Worm (Caenorhabditis elegans) whole organism, L1 larva: Measurements from ENCODE around the gene F54G2.1.

Experiments used
- aly-2 ChIP-seq: fragments of 150-350 bp; optimal IDR thresholded peaks from 2 replicates; lab custom pipeline; 2014; ENCODE audit warnings: missing biosample characterization, missing genetic modification characterization
- egl-13 ChIP-seq: sonication (generic microtip); optimal IDR thresholded peaks from 2 replicates; lab custom pipeline; 2016; ENCODE audit warnings: missing genotype, missing genetic modification reagents, missing genetic modification characterization, missing compliant biosample characterization
- egl-27 ChIP-seq, 2 experiments: fragments of 150-350 bp in 1 of 2; sonication (generic microtip); optimal IDR thresholded peaks; 3 replicates each; lab custom pipeline; 2017 to 2018; ENCODE audit warnings: missing biosample characterization in 2 of 2, missing genetic modification characterization in 2 of 2, missing genetic modification reagents in 2 of 2
- fos-1 ChIP-seq: fragments of 150-350 bp; optimal IDR thresholded peaks from 2 replicates; lab custom pipeline; 2014; ENCODE audit warnings: missing biosample characterization, missing genetic modification characterization
- lin-13 ChIP-seq: fragments of 150-350 bp; optimal IDR thresholded peaks from 2 replicates; lab custom pipeline; 2014; ENCODE audit warnings: missing biosample characterization, missing genetic modification reagents, missing genetic modification characterization
- mep-1 ChIP-seq: fragments of 150-350 bp; optimal IDR thresholded peaks from 2 replicates; lab custom pipeline; 2014; ENCODE audit warnings: missing biosample characterization, missing genetic modification characterization
- nhr-12 ChIP-seq: sonication (generic microtip); optimal IDR thresholded peaks from 2 replicates; lab custom pipeline; 2017; ENCODE audit warnings: missing biosample characterization, missing genetic modification characterization
- nhr-237 ChIP-seq: fragments of 150-350 bp; optimal IDR thresholded peaks from 2 replicates; lab custom pipeline; 2014; ENCODE audit warnings: missing biosample characterization, missing genetic modification characterization
- nhr-28 ChIP-seq: fragments of 150-350 bp; optimal IDR thresholded peaks from 2 replicates; lab custom pipeline; 2014; ENCODE audit warnings: missing biosample characterization, missing genetic modification characterization
- pqm-1 ChIP-seq: sonication (generic microtip); optimal IDR thresholded peaks from 3 replicates; lab custom pipeline; 2017; ENCODE audit warnings: missing biosample characterization, missing genetic modification characterization
- snu-23 ChIP-seq: sonication (generic microtip); optimal IDR thresholded peaks from 2 replicates; lab custom pipeline; 2016; ENCODE audit warnings: missing genetic modification characterization, missing compliant biosample characterization
- sup-37 ChIP-seq: fragments of 200-800 bp; sonication (Bioruptor generic); optimal IDR thresholded peaks from 2 replicates; lab custom pipeline; 2018; ENCODE audit warnings: mild to moderate bottlenecking, missing genetic modification characterization, missing compliant biosample characterization
- zag-1 ChIP-seq: fragments of 150-350 bp; optimal IDR thresholded peaks from 2 replicates; lab custom pipeline; 2014; ENCODE audit warnings: missing biosample characterization, missing genetic modification characterization

- TF ChIP-seq pqm-1 (tag; lab: Kevin White, UChicago) (no peak), nhr-28 (tag; lab: Kevin White, UChicago) (no peak), fos-1 (tag; lab: Kevin White, UChicago) (no peak), lin-13 (GFP tag; lab: Kevin White, UChicago) (no peak), nhr-12 (tag; lab: Kevin White, UChicago) (no peak), snu-23 (GFP tag; lab: Kevin White, UChicago) (peak; percentile 3), aly-2 (tag; lab: Kevin White, UChicago) (no peak), nhr-237 (tag; lab: Kevin White, UChicago) (no peak), mep-1 (no peak), egl-13 (tag; lab: Kevin White, UChicago) (no peak), zag-1 (tag; lab: Kevin White, UChicago) (no peak), egl-27 (tag; optimal IDR thresholded peaks at IDR 0.05; lab: Kevin White, UChicago) (no peak), sup-37 (GFP tag; lab: Kevin White, UChicago) (no peak)
These were observed 81.0 kb downstream of the F54G2.1 start for ce11 chrX:2583135-2583683.
